Worm (Caenorhabditis elegans) whole organism, mixed stage, embryonic: Measurements from ENCODE around the gene oac-29.

Experiments
- M03D4.4 ChIP-seq: sonication (generic microtip); optimal IDR thresholded peaks from 2 replicates; lab custom pipeline; 2017; ENCODE audit warnings: mild to moderate bottlenecking, missing genetic modification characterization, missing compliant biosample characterization
- bed-3 ChIP-seq: fragments of 200-800 bp; sonication (Bioruptor generic); optimal IDR thresholded peaks from 3 replicates; lab custom pipeline; 2018; ENCODE audit warnings: mild to moderate bottlenecking, missing genetic modification characterization, moderate library complexity, missing compliant biosample characterization
- ceh-39 ChIP-seq: fragments of 150-350 bp; optimal IDR thresholded peaks from 2 replicates; lab custom pipeline; 2014; ENCODE audit warnings: missing biosample characterization, missing genetic modification characterization
- ceh-43 ChIP-seq: fragments of 200-800 bp; sonication (Bioruptor generic); optimal IDR thresholded peaks from 2 replicates; lab custom pipeline; 2018; ENCODE audit warnings: mild to moderate bottlenecking, missing genetic modification characterization, moderate library complexity, missing compliant biosample characterization
- cnd-1 ChIP-seq: fragments of 200-800 bp; sonication (Bioruptor generic); optimal IDR thresholded peaks from 2 replicates; lab custom pipeline; 2018; ENCODE audit warnings: mild to moderate bottlenecking, missing genetic modification characterization, missing compliant biosample characterization
- elt-1 ChIP-seq: sonication (generic microtip); optimal IDR thresholded peaks from 2 replicates; lab custom pipeline; 2017; ENCODE audit warnings: missing genetic modification characterization, mild to moderate bottlenecking, missing compliant biosample characterization, antibody characterized with exemption, moderate library complexity, borderline replicate concordance; ENCODE audit not compliant: insufficient read depth
- elt-3 ChIP-seq: fragments of 150-350 bp; optimal IDR thresholded peaks from 2 replicates; lab custom pipeline; 2014; ENCODE audit warnings: missing biosample characterization, missing genetic modification characterization
- flh-1 ChIP-seq: fragments of 200-800 bp; sonication (Bioruptor generic); optimal IDR thresholded peaks from 2 replicates; lab custom pipeline; 2018; ENCODE audit warnings: mild to moderate bottlenecking, missing genetic modification characterization, moderate library complexity, missing compliant biosample characterization
- ham-2 ChIP-seq: fragments of 200-800 bp; sonication (Bioruptor generic); optimal IDR thresholded peaks from 2 replicates; lab custom pipeline; 2018; ENCODE audit warnings: mild to moderate bottlenecking, missing genetic modification characterization, missing compliant biosample characterization
- lsy-2 ChIP-seq: fragments of 150-350 bp; optimal IDR thresholded peaks from 2 replicates; lab custom pipeline; 2014; ENCODE audit warnings: missing biosample characterization, missing genetic modification characterization
- mab-5 ChIP-seq: fragments of 150-350 bp; optimal IDR thresholded peaks from 2 replicates; lab custom pipeline; 2014; ENCODE audit warnings: missing biosample characterization, missing genetic modification characterization
- mep-1 ChIP-seq: fragments of 150-350 bp; optimal IDR thresholded peaks from 2 replicates; lab custom pipeline; 2017; ENCODE audit warnings: missing biosample characterization, missing genetic modification reagents, missing genetic modification characterization, inconsistent platforms
- mls-2 ChIP-seq: sonication (generic microtip); optimal IDR thresholded peaks from 2 replicates; lab custom pipeline; 2016; ENCODE audit warnings: mild to moderate bottlenecking, missing genetic modification characterization, moderate library complexity, missing compliant biosample characterization
- nhr-12 ChIP-seq: fragments of 150-350 bp; optimal IDR thresholded peaks from 2 replicates; lab custom pipeline; 2014; ENCODE audit warnings: missing biosample characterization, missing genetic modification characterization
- nhr-2 ChIP-seq: fragments of 150-350 bp; optimal IDR thresholded peaks from 2 replicates; lab custom pipeline; 2014; ENCODE audit warnings: missing biosample characterization, missing genetic modification characterization
- nhr-237 ChIP-seq: fragments of 150-350 bp; optimal IDR thresholded peaks from 2 replicates; lab custom pipeline; 2014; ENCODE audit warnings: missing biosample characterization, missing genetic modification characterization
- nhr-28 ChIP-seq: fragments of 150-350 bp; optimal IDR thresholded peaks from 2 replicates; lab custom pipeline; 2014; ENCODE audit warnings: missing biosample characterization, missing genetic modification characterization
- nhr-76 ChIP-seq: sonication (generic microtip); optimal IDR thresholded peaks from 2 replicates; lab custom pipeline; 2017; ENCODE audit warnings: missing biosample characterization, missing genetic modification characterization
- pha-4 ChIP-seq: fragments of 150-350 bp; optimal IDR thresholded peaks from 2 replicates; lab custom pipeline; 2018; ENCODE audit warnings: missing biosample characterization, missing genetic modification reagents, missing genetic modification characterization
- sem-2 ChIP-seq: fragments of 200-800 bp; sonication (Bioruptor generic); optimal IDR thresholded peaks from 2 replicates; lab custom pipeline; 2018; ENCODE audit warnings: mild to moderate bottlenecking, missing genetic modification characterization, missing compliant biosample characterization
- snpc-4 ChIP-seq: fragments of 150-350 bp; optimal IDR thresholded peaks from 2 replicates; lab custom pipeline; 2014; ENCODE audit warnings: missing biosample characterization, missing genetic modification characterization
- tbx-8 ChIP-seq: fragments of 200-800 bp; sonication (Bioruptor generic); optimal IDR thresholded peaks from 2 replicates; lab custom pipeline; 2018; ENCODE audit warnings: mild to moderate bottlenecking, missing genetic modification characterization, moderate library complexity, missing compliant biosample characterization
- unc-120 ChIP-seq: sonication (generic microtip); optimal IDR thresholded peaks from 2 replicates; lab custom pipeline; 2017; ENCODE audit warnings: missing genetic modification characterization, missing compliant biosample characterization; ENCODE audit not compliant: poor library complexity, severe bottlenecking
- unc-39 ChIP-seq: fragments of 150-350 bp; optimal IDR thresholded peaks from 2 replicates; lab custom pipeline; 2014; ENCODE audit warnings: missing biosample characterization, missing genetic modification characterization
- unc-62 ChIP-seq: fragments of 150-350 bp; optimal IDR thresholded peaks from 2 replicates; lab custom pipeline; 2014; ENCODE audit warnings: missing biosample characterization, missing genetic modification reagents, missing genetic modification characterization
- zip-8 ChIP-seq: fragments of 150-350 bp; optimal IDR thresholded peaks from 2 replicates; lab custom pipeline; 2014; ENCODE audit warnings: missing biosample characterization, missing genetic modification characterization
- ztf-11 ChIP-seq: fragments of 150-350 bp; optimal IDR thresholded peaks from 2 replicates; lab custom pipeline; 2014; ENCODE audit warnings: missing biosample characterization, missing genetic modification characterization

The oac-29 gene

DNA sequence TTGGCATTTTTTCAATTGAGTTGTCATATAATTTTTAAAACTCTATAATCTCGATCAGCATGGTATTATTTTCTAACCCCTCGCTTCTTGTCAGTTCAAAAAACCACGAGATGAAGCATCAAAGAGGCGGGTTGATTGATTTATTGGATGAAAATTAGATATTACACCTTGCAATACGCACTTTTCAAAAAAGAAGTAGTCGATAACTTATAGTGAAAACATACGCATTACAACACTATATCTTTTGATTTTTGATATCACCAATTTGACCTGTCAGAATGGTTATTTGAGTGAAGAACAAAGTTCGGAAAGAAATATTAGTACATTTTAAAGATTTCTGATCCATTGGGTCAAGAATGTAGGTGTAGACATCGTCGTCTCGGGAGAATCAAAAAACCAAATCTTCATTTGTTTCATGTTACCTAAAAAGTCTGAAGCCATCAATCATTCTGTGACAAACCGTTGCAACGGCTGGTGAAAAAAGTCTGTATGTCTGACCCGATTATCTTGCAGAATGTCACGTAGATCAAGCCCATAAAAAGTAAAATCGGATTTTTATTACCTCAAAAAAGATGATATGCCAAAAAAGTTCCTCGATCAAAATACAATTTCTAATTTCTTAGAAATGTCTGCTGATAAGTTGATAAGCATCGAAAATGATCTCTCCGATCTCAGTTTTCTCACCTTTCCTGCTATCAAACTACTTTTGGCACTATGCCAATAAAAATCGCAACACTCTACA lies 17.8 kb upstream of the oac-29 start:
- no peak for TF ChIP-seq sem-2 (GFP tag; lab: Kevin White, UChicago)
- TF ChIP-seq ceh-39 (tag; lab: Kevin White, UChicago): no peak
- peak; percentile 41 for TF ChIP-seq unc-62 (GFP tag; lab: Kevin White, UChicago)
- TF ChIP-seq nhr-2 (tag; lab: Kevin White, UChicago): no peak

DNA sequence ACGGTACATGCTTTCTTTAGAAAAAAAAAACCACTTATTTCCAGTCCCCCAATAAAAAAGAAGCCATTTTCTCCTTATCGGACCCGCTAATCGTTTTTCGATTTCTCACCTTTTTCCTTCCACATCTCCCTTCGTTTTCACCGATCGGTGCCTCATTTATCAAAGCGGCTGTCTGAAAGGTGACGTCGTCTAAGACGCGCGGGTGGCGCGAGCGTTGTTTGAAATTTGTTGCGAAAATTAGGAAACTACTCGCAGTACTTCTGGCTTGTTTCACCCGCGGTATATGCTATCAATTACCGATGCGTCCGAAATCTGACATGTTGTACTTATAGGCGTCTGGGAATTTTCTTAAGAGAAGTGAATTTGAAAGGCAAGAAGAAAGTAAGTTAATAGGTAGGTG lies 16.7 kb upstream of the oac-29 start:
- TF ChIP-seq lsy-2 (no peak), unc-39 (tag; lab: Kevin White, UChicago) (no peak), cnd-1 (tag; lab: Kevin White, UChicago) (no peak), nhr-76 (tag; lab: Kevin White, UChicago) (no peak), nhr-12 (tag; lab: Kevin White, UChicago) (no peak)

DNA sequence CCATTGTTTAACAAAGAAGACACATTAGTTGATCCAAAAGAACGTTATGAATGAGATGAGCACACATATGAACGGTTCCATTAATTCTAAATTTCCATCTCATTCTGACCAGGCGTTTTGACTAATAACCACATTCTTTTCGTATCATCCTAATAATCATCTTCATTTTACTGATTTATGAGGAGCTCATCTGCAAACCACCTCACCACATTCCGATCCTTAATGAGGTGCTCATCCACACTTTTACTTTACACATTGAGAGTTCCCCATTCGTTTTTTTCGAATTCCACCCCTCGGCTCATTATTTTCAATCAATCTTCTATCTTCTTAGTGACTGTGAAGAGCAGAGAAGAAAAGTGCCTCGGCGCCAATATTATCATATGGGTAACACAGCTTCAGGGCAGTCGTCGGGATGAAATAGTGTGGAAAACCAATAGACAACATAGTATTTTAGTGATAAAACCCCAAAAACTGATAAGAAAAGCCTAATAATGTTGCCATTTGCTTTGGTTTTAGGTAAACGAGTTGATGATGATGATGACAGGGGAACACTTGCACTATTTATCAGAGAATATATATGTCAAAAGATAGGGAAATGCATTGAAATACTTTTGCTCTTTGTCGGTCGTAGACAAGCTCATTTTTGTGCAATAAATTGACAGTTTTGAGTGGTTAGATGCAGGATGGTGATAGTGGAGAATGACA lies 15.7 kb upstream of the oac-29 start:
- TF ChIP-seq lsy-2 (no peak), unc-62 (GFP tag; lab: Kevin White, UChicago) (no peak), nhr-76 (tag; lab: Kevin White, UChicago) (no peak), ham-2 (GFP tag; lab: Kevin White, UChicago) (no peak), unc-120 (no peak), M03D4.4 (tag; lab: Kevin White, UChicago) (no peak), ceh-39 (tag; lab: Kevin White, UChicago) (no peak), pha-4 (tag; lab: Kevin White, UChicago) (no peak), nhr-28 (no peak), nhr-2 (tag; lab: Kevin White, UChicago) (no peak), elt-3 (tag; lab: Kevin White, UChicago) (no peak), elt-1 (tag; lab: Kevin White, UChicago) (no peak), nhr-237 (tag; lab: Kevin White, UChicago) (no peak)

DNA sequence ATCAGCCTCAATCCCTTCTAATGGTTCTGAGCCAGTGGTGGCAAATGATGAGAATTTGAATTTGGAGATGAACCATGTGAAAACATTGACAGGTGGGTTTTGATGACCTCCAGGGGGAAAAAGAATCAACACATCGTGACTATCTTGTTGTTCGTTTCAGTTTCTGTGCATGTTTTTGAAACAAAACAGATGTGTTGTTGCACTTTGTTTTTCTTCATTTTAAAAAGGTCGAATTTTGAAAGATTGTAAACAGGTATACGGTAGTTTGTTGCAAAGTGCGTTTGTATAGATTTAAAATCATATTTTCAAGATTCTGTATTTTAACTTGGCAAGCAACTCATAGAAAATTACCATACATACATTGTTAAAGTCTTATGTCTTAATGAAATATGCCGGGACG lies 14.9 kb upstream of the oac-29 start:
- TF ChIP-seq tbx-8 (GFP tag; lab: Kevin White, UChicago) (no peak), lsy-2 (no peak), zip-8 (tag; lab: Kevin White, UChicago) (no peak)

DNA sequence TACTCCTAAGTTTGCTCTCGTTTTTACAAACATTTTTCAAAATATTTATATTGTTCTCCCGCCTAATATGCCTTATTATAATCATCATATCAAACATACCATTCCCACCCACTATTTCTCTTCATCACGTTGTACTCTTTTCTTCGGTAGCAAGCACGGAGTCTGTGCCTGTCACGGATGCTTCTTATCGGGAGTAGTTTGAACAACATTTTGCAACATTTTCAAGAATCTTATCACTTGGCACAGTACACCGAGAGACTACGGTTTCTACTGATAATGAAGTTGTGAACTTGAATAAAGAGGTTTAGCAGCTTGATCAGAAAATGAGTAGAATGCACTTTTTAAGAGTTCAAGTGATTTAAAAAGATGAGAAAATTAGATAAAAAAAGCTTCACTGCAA lies 12.8 kb upstream of the oac-29 start:
- TF ChIP-seq bed-3 (GFP tag; lab: Kevin White, UChicago) (no peak), cnd-1 (tag; lab: Kevin White, UChicago) (no peak), mab-5 (tag; lab: Kevin White, UChicago) (no peak), ceh-43 (GFP tag; lab: Kevin White, UChicago) (no peak), nhr-2 (tag; lab: Kevin White, UChicago) (no peak)

DNA sequence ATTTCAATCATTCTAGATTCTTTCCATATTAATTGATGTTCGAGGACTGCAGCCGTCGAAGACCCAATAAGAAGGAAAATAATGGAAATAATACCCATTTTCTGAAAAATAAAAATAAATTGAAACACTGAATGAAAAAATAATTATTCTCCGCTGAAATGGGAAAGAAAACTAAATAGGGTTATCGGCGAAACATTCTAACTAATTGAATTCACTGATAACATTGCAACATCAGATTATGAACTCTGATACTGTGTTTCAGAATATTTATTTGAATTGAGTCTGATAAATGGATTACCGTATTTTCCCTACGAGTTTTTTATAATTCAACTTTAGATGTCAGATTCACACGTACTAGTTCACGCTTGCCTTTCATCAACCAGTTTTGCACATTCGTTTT lies 7.6 kb upstream of the oac-29 start, which contains the start of gene asp-13:
asp-13 (minus strand) TSS at position 101 of the 400 bp plus-strand sequence.
- TF ChIP-seq tbx-8 (GFP tag; lab: Kevin White, UChicago) (no peak), nhr-12 (tag; lab: Kevin White, UChicago) (no peak), unc-39 (tag; lab: Kevin White, UChicago) (no peak), nhr-2 (tag; lab: Kevin White, UChicago) (no peak), flh-1 (GFP tag; lab: Kevin White, UChicago) (no peak), elt-1 (tag; lab: Kevin White, UChicago) (no peak), ceh-43 (GFP tag; lab: Kevin White, UChicago) (no peak), M03D4.4 (tag; lab: Kevin White, UChicago) (no peak), snpc-4 (no peak), ztf-11 (tag; lab: Kevin White, UChicago) (no peak), bed-3 (GFP tag; lab: Kevin White, UChicago) (no peak), mab-5 (tag; lab: Kevin White, UChicago) (no peak), mep-1 (tag; lab: Kevin White, UChicago) (no peak), nhr-237 (tag; lab: Kevin White, UChicago) (no peak), mls-2 (tag; lab: Kevin White, UChicago) (no peak)
